Fruit fly (Drosophila melanogaster) whole organism, embryonic: ENCODE results near the gene CG7227.

ENCODE experiments used
- Aef1 ChIP-seq: fragments of 200-800 bp; sonication (Bioruptor generic); IDR thresholded peaks from 3 replicates; pipeline ENCODE4 v1.3.6; 2022; ENCODE audit warnings: missing biosample characterization, missing genetic modification characterization
- Atf6 ChIP-seq: fragments of 200-800 bp; sonication (Bioruptor generic); IDR thresholded peaks from 2 replicates; pipeline ENCODE4 v1.3.6; 2022; ENCODE audit warnings: missing biosample characterization, missing genetic modification characterization
- BEAF-32 ChIP-seq: fragments of 200-800 bp; sonication (Bioruptor generic); optimal IDR thresholded peaks from 3 replicates; lab custom pipeline; 2017; ENCODE audit warnings: missing biosample characterization, missing genetic modification characterization, mild to moderate bottlenecking, moderate library complexity, missing genetic modification reagents
- Bteb2 ChIP-seq: fragments of 200-800 bp; sonication (Bioruptor generic); optimal IDR thresholded peaks from 2 replicates; lab custom pipeline; 2016; ENCODE audit warnings: missing biosample characterization, missing genetic modification characterization
- CG11723 ChIP-seq: fragments of 200-800 bp; sonication (Bioruptor generic); optimal IDR thresholded peaks from 2 replicates; lab custom pipeline; 2017; ENCODE audit warnings: missing biosample characterization, mild to moderate bottlenecking, missing genetic modification characterization
- CG1233 ChIP-seq: fragments of 200-800 bp; sonication (Bioruptor generic); optimal IDR thresholded peaks from 4 replicates; lab custom pipeline; 2018; ENCODE audit warnings: missing biosample characterization, mild to moderate bottlenecking, missing genetic modification characterization
- CG12744 ChIP-seq: fragments of 200-800 bp; sonication (Bioruptor generic); optimal IDR thresholded peaks from 2 replicates; lab custom pipeline; 2016; ENCODE audit warnings: missing biosample characterization, missing genetic modification characterization
- CG14050 ChIP-seq: fragments of 200-800 bp; sonication (Bioruptor generic); IDR thresholded peaks from 3 replicates; pipeline ENCODE4 v1.3.6; 2022; ENCODE audit warnings: missing biosample characterization, missing genetic modification characterization
- CG15073 ChIP-seq: fragments of 200-800 bp; sonication (Bioruptor generic); optimal IDR thresholded peaks from 2 replicates; lab custom pipeline; 2016; ENCODE audit warnings: missing biosample characterization, missing genetic modification characterization
- CG15696 ChIP-seq: fragments of 200-800 bp; sonication (Bioruptor generic); optimal IDR thresholded peaks from 2 replicates; lab custom pipeline; 2019; ENCODE audit warnings: missing biosample characterization, mild to moderate bottlenecking, missing genetic modification characterization, moderate library complexity
- CG17361 ChIP-seq: fragments of 200-800 bp; sonication (Bioruptor generic); IDR thresholded peaks from 3 replicates; pipeline ENCODE4 v1.3.6; 2022; ENCODE audit warnings: missing biosample characterization, missing genetic modification characterization
- CG17802 ChIP-seq: fragments of 200-800 bp; sonication (Bioruptor generic); optimal IDR thresholded peaks from 2 replicates; lab custom pipeline; 2018; ENCODE audit warnings: missing biosample characterization, mild to moderate bottlenecking, missing genetic modification characterization, moderate library complexity
- CG18599 ChIP-seq: fragments of 200-800 bp; sonication (Bioruptor generic); optimal IDR thresholded peaks from 3 replicates; lab custom pipeline; 2017; ENCODE audit warnings: missing biosample characterization, missing genetic modification characterization, mild to moderate bottlenecking, moderate library complexity, missing genetic modification reagents
- CG2678 ChIP-seq: fragments of 200-800 bp; sonication (Bioruptor generic); optimal IDR thresholded peaks from 3 replicates; lab custom pipeline; 2019; ENCODE audit warnings: missing biosample characterization, mild to moderate bottlenecking, missing genetic modification characterization, moderate library complexity
- CG30403 ChIP-seq: fragments of 200-800 bp; sonication (Bioruptor generic); optimal IDR thresholded peaks from 3 replicates; lab custom pipeline; 2016; ENCODE audit warnings: missing biosample characterization, missing genetic modification characterization
- CG33557 ChIP-seq: fragments of 200-800 bp; sonication (Bioruptor generic); optimal IDR thresholded peaks from 2 replicates; lab custom pipeline; 2019; ENCODE audit warnings: missing biosample characterization, mild to moderate bottlenecking, missing genetic modification characterization, moderate library complexity
- CG7928 ChIP-seq: fragments of 200-800 bp; sonication (Bioruptor generic); optimal IDR thresholded peaks from 2 replicates; lab custom pipeline; 2017; ENCODE audit warnings: missing biosample characterization, mild to moderate bottlenecking, missing genetic modification characterization
- CG8290 ChIP-seq, 3 experiments: fragments of 200-800 bp; sonication (Bioruptor generic); optimal IDR thresholded peaks; 2 replicates each; lab custom pipeline; 2016 to 2019; ENCODE audit warnings: missing biosample characterization in 3 of 3, missing genetic modification characterization in 3 of 3, mild to moderate bottlenecking in 2 of 3, moderate library complexity in 1 of 3
- CG8924 ChIP-seq: fragments of 200-800 bp; optimal IDR thresholded peaks from 3 replicates; lab custom pipeline; 2019; ENCODE audit warnings: missing biosample characterization, mild to moderate bottlenecking, missing genetic modification characterization, moderate library complexity
- CG9437 ChIP-seq: fragments of 200-800 bp; sonication (Bioruptor generic); optimal IDR thresholded peaks from 2 replicates; lab custom pipeline; 2018; ENCODE audit warnings: missing biosample characterization, mild to moderate bottlenecking, missing genetic modification characterization
- CTCF ChIP-seq: fragments of 200-800 bp; sonication (Bioruptor generic); optimal IDR thresholded peaks from 2 replicates; lab custom pipeline; 2017; ENCODE audit warnings: missing biosample characterization, mild to moderate bottlenecking, missing genetic modification characterization, moderate library complexity
- D19B ChIP-seq: fragments of 200-800 bp; sonication (Bioruptor generic); optimal IDR thresholded peaks from 2 replicates; lab custom pipeline; 2017; ENCODE audit warnings: missing biosample characterization, mild to moderate bottlenecking, missing genetic modification characterization
- Dp ChIP-seq: fragments of 200-800 bp; sonication (Bioruptor generic); optimal IDR thresholded peaks from 2 replicates; lab custom pipeline; 2018; ENCODE audit warnings: missing biosample characterization, mild to moderate bottlenecking, missing genetic modification characterization, moderate library complexity
- Ets97D ChIP-seq: fragments of 200-800 bp; sonication (Bioruptor generic); optimal IDR thresholded peaks from 3 replicates; lab custom pipeline; 2016; ENCODE audit warnings: missing biosample characterization, missing genetic modification characterization
- HHEX ChIP-seq: fragments of 200-800 bp; sonication (Bioruptor generic); optimal IDR thresholded peaks from 3 replicates; lab custom pipeline; 2017; ENCODE audit warnings: missing biosample characterization, mild to moderate bottlenecking, missing genetic modification characterization, missing genetic modification reagents
- HLH54F ChIP-seq: fragments of 200-800 bp; sonication (Bioruptor generic); optimal IDR thresholded peaks from 3 replicates; lab custom pipeline; 2016; ENCODE audit warnings: missing biosample characterization, missing genetic modification characterization
- Hr39 ChIP-seq: fragments of >200 bp; optimal IDR thresholded peaks from 2 replicates; lab custom pipeline; 2017
- MBD-R2 ChIP-seq: fragments of 200-800 bp; sonication (Bioruptor generic); IDR thresholded peaks from 2 replicates; pipeline ENCODE4 v1.3.6; 2022; ENCODE audit warnings: missing biosample characterization, missing genetic modification characterization
- MESR4 ChIP-seq: fragments of 200-800 bp; sonication (Bioruptor generic); optimal IDR thresholded peaks from 2 replicates; lab custom pipeline; 2018; ENCODE audit warnings: missing biosample characterization, mild to moderate bottlenecking, missing genetic modification characterization, moderate library complexity
- Ptx1 ChIP-seq: fragments of 200-800 bp; sonication (Bioruptor generic); IDR thresholded peaks from 2 replicates; pipeline ENCODE4 v1.3.6; 2022; ENCODE audit warnings: missing biosample characterization, missing genetic modification characterization
- Sin3A ChIP-seq: fragments of >200 bp; optimal IDR thresholded peaks from 2 replicates; lab custom pipeline; 2018
- Sox100B ChIP-seq: fragments of 200-800 bp; sonication (Bioruptor generic); optimal IDR thresholded peaks from 3 replicates; lab custom pipeline; 2018; ENCODE audit warnings: missing biosample characterization, mild to moderate bottlenecking, missing genetic modification characterization
- Sry-β ChIP-seq: fragments of 200-800 bp; sonication (Bioruptor generic); optimal IDR thresholded peaks from 2 replicates; lab custom pipeline; 2018; ENCODE audit warnings: missing biosample characterization, mild to moderate bottlenecking, missing genetic modification characterization, moderate library complexity
- bab2 ChIP-seq: fragments of 200-800 bp; sonication (Bioruptor generic); optimal IDR thresholded peaks from 2 replicates; lab custom pipeline; 2016; ENCODE audit warnings: missing biosample characterization, missing genetic modification characterization
- chinmo ChIP-seq: fragments of 200-800 bp; sonication (Bioruptor generic); IDR thresholded peaks from 4 replicates; pipeline ENCODE4 v1.3.6; 2022; ENCODE audit warnings: missing biosample characterization, missing genetic modification characterization; ENCODE audit not compliant: partially characterized antibody
- gt ChIP-seq: fragments of 200-800 bp; sonication (Bioruptor generic); IDR thresholded peaks from 2 replicates; pipeline ENCODE4 v1.3.6; 2022; ENCODE audit warnings: missing biosample characterization, missing genetic modification characterization
- ham ChIP-seq: fragments of 200-800 bp; sonication (Bioruptor generic); IDR thresholded peaks from 2 replicates; pipeline ENCODE4 v1.3.6; 2022; ENCODE audit warnings: missing biosample characterization, missing genetic modification characterization
- inv ChIP-seq: fragments of 200-800 bp; sonication (Bioruptor generic); IDR thresholded peaks from 2 replicates; pipeline ENCODE4 v1.3.6; 2022; ENCODE audit warnings: missing biosample characterization, missing genetic modification characterization; ENCODE audit not compliant: partially characterized antibody
- jing ChIP-seq: fragments of 200-800 bp; sonication (Bioruptor generic); optimal IDR thresholded peaks from 2 replicates; lab custom pipeline; 2018; ENCODE audit warnings: missing biosample characterization, mild to moderate bottlenecking, missing genetic modification characterization
- lab ChIP-seq: fragments of 200-800 bp; sonication (Bioruptor generic); optimal IDR thresholded peaks from 3 replicates; lab custom pipeline; 2017; ENCODE audit warnings: missing biosample characterization, missing genetic modification characterization, mild to moderate bottlenecking, moderate library complexity, missing genetic modification reagents
- lola ChIP-seq, 3 experiments: fragments of >200 bp in 2 of 3; fragments of 200-800 bp in 1 of 3; sonication (Bioruptor generic) in 1 of 3; optimal IDR thresholded peaks; 2 replicates each; lab custom pipeline; 2017 to 2019; ENCODE audit warnings: missing biosample characterization in 3 of 3, missing genetic modification characterization in 3 of 3, mild to moderate bottlenecking in 1 of 3, moderate library complexity in 1 of 3
- otp ChIP-seq: fragments of 200-800 bp; sonication (Bioruptor generic); IDR thresholded peaks from 3 replicates; pipeline ENCODE4, ENCODE4 v1.3.6; 2022; ENCODE audit warnings: missing biosample characterization, missing genetic modification characterization
- pnt ChIP-seq: fragments of 200-800 bp; sonication (Bioruptor generic); optimal IDR thresholded peaks from 3 replicates; lab custom pipeline; 2016; ENCODE audit warnings: missing biosample characterization, missing genetic modification characterization
- sens ChIP-seq: fragments of 200-800 bp; sonication (Bioruptor generic); peaks from one replicate; lab custom pipeline; 2016; ENCODE audit warnings: missing biosample characterization, missing genetic modification characterization
- sna ChIP-seq: fragments of 200-800 bp; sonication (Bioruptor generic); IDR thresholded peaks from 2 replicates; pipeline ENCODE4 v1.3.6; 2022; ENCODE audit warnings: missing biosample characterization, missing genetic modification characterization; ENCODE audit not compliant: partially characterized antibody
- sqz ChIP-seq: fragments of 200-800 bp; sonication (Bioruptor generic); optimal IDR thresholded peaks from 3 replicates; lab custom pipeline; 2018; ENCODE audit warnings: missing biosample characterization, mild to moderate bottlenecking, missing genetic modification characterization
- tna ChIP-seq: fragments of 200-800 bp; sonication (Bioruptor generic); IDR thresholded peaks from 2 replicates; pipeline ENCODE4 v1.3.6; 2022; ENCODE audit warnings: missing biosample characterization, missing genetic modification characterization; ENCODE audit not compliant: partially characterized antibody
- zfh2 ChIP-seq: fragments of 200-800 bp; sonication (Bioruptor generic); optimal IDR thresholded peaks from 2 replicates; lab custom pipeline; 2016; ENCODE audit warnings: missing biosample characterization, missing genetic modification characterization

Gene CG7227

dm6 chr2L:8001694-8002627 lies 4.0 kb upstream of the CG7227 start (continued):
- TF ChIP-seq CG14050 (peak; percentile 69), sna (no peak), sqz (GFP tag; lab: Kevin White, UChicago) (peak; percentile 83), CG15073 (no peak), CG33557 (GFP tag; lab: Kevin White, UChicago) (peak; percentile 62), ham (GFP tag; lab: Robert Waterston, UW) (0 out of 2 replicates have a peak, but pooled peaks have one; percentile 29), Ptx1 (GFP tag; lab: Robert Waterston, UW) (peak; percentile 91), pnt (GFP tag; lab: Kevin White, UChicago) (peak; percentile 68), Bteb2 (GFP tag; lab: Kevin White, UChicago) (peak; percentile 76), Sox100B (peak; percentile 93), CG18599 (GFP tag; lab: Kevin White, UChicago) (peak; percentile 89), lola (GFP tag; optimal IDR thresholded peaks at IDR 0.05; lab: Kevin White, UChicago) (peak in 1 of 3 experiments; percentile 91), Sry-β (GFP tag; lab: Kevin White, UChicago) (peak; percentile 37), inv (GFP tag; lab: Robert Waterston, UW) (no peak; the same call in 1 of the 2 replicates), CG8290 (GFP tag; optimal IDR thresholded peaks at IDR 0.05; lab: Kevin White, UChicago) (peak; percentile 37), CG8290 (tag; optimal IDR thresholded peaks at IDR 0.05; lab: Kevin White, UChicago) (peak in 1 of 2 experiments; percentile 67), CG12744 (GFP tag; lab: Kevin White, UChicago) (peak; percentile 72), MBD-R2 (GFP tag; lab: Robert Waterston, UW) (peak; percentile 40; the same call in 1 of the 2 replicates), zfh2 (GFP tag; lab: Kevin White, UChicago) (peak; percentile 71), CG15696 (tag; lab: Kevin White, UChicago) (peak; percentile 78), CG2678 (tag; lab: Kevin White, UChicago) (peak; percentile 95), CTCF (GFP tag; lab: Kevin White, UChicago) (peak; percentile 48), CG7928 (GFP tag; lab: Kevin White, UChicago) (peak; percentile 25), Sin3A (no peak), lab (peak; percentile 91), CG17802 (no peak), D19B (GFP tag; lab: Kevin White, UChicago) (peak; percentile 77), BEAF-32 (peak; percentile 13), jing (GFP tag; lab: Kevin White, UChicago) (peak; percentile 73), Aef1 (peak; percentile 79; the same call in 2 of the 3 replicates), CG8924 (tag; lab: Kevin White, UChicago) (peak; percentile 93), HHEX (peak; percentile 89), sens (GFP tag; lab: Kevin White, UChicago) (peak; percentile 95), tna (no peak), CG11723 (GFP tag; lab: Kevin White, UChicago) (peak; percentile 85), Hr39 (lab: Kevin White, UChicago) (no peak), CG1233 (GFP tag; lab: Kevin White, UChicago) (peak; percentile 85), gt (GFP tag; lab: Robert Waterston, UW) (peak; percentile 48; the same call in 1 of the 2 replicates), bab2 (GFP tag; lab: Kevin White, UChicago) (peak; percentile 81), CG9437 (GFP tag; lab: Kevin White, UChicago) (peak; percentile 91), Dp (no peak), MESR4 (GFP tag; lab: Kevin White, UChicago) (no peak), Ets97D (peak; percentile 36), Atf6 (GFP tag; lab: Robert Waterston, UW) (peak; percentile 88), HLH54F (GFP tag; lab: Kevin White, UChicago) (peak; percentile 77), CG17361 (GFP tag; lab: Robert Waterston, UW) (peak; percentile 95), CG30403 (GFP tag; lab: Kevin White, UChicago) (peak; percentile 94), otp (GFP tag; lab: Robert Waterston, UW) (peak; percentile 74; the same call in 2 of the 3 replicates), chinmo (GFP tag; lab: Robert Waterston, UW) (peak; percentile 72; the same call in 3 of the 4 replicates)
